Worm (Caenorhabditis elegans): ENCODE measurements around the gene K03A1.4.

Gene K03A1.4

ce11 chrX:7254558-7254957, 44.0 kb downstream of the K03A1.4 start, which contains the start of gene F46H5.4:
F46H5.4 (minus strand) TSS chrX:7254610.
- no peak for TF ChIP-seq W03F9.2 (tag; optimal IDR thresholded peaks at IDR 0.05)
- TF ChIP-seq him-1 (tag; optimal IDR thresholded peaks at IDR 0.05): peak; percentile 15
